Fruit fly (Drosophila melanogaster) ovary, adult (tissue): ENCODE results near the gene CG33928.
A peak's percentile ranks its signal among the peaks of the same experiment; 100 is the strongest.

Experiments used
- CG17801 ChIP-seq: fragments of 200-800 bp; optimal IDR thresholded peaks from 2 replicates; lab custom pipeline; 2019; ENCODE audit warnings: missing biosample characterization, mild to moderate bottlenecking, missing genetic modification characterization, moderate library complexity; ENCODE audit not compliant: partially characterized antibody

CG33928 gene

dm6 chr2L:17436500-17436899, at the start of gene CG33928:
Gene CG33928 (minus strand): TSS chr2L:17436600.
- TF ChIP-seq CG17801 = no peak

dm6 chr2L:17485457-17485856, 49.1 kb upstream of the CG33928 start, which contains the start of the genes CG43221 and CG43645:
Gene CG43221 (plus strand): TSS chr2L:17485757.
Gene CG43645 (plus strand): TSS chr2L:17485757.
- TF ChIP-seq CG17801 = no peak

dm6 chr2L:17484174-17484573, 47.8 kb upstream of the CG33928 start, which contains the start of the genes GCS2beta and CG5131:
Gene GCS2beta (minus strand): TSS chr2L:17484307.
Gene CG5131 (plus strand): TSS chr2L:17484501.
- TF ChIP-seq CG17801 = peak; percentile 84

- TF ChIP-seq CG17801 = peak; percentile 96
Measured at dm6 chr2L:17480943-17481580, 44.7 kb upstream of the CG33928 start, which contains the start of the genes fws and Lamtor3. Gene fws (minus strand): TSS chr2L:17481029. Gene Lamtor3 (plus strand): TSS chr2L:17481231.

- TF ChIP-seq CG17801 = peak; percentile 15
Measured at dm6 chr2L:17477710-17478109, 41.3 kb upstream of the CG33928 start, which contains the start of gene cass. Gene cass (minus strand): TSS chr2L:17477888.

- TF ChIP-seq CG17801 = no peak
Measured at dm6 chr2L:17472582-17473524, 36.5 kb upstream of the CG33928 start, which contains the start of gene BicD. Gene BicD (minus strand): TSS chr2L:17473215.

dm6 chr2L:17471524-17471923, 35.1 kb upstream of the CG33928 start, which contains the start of gene Sgt:
Gene Sgt (plus strand): TSS chr2L:17471603.
- no peak for TF ChIP-seq CG17801

dm6 chr2L:17470630-17471029, 34.2 kb upstream of the CG33928 start:
- TF ChIP-seq CG17801 = no peak

- TF ChIP-seq CG17801 = no peak
Measured at dm6 chr2L:17466950-17467349, 30.6 kb upstream of the CG33928 start.

dm6 chr2L:17465915-17466677, 29.7 kb upstream of the CG33928 start:
- no peak for TF ChIP-seq CG17801

dm6 chr2L:17457944-17458343, 21.5 kb upstream of the CG33928 start, which contains the start of gene CG18563:
Gene CG18563 (minus strand): TSS chr2L:17458044.
- no peak for TF ChIP-seq CG17801

dm6 chr2L:17455823-17456222, 19.4 kb upstream of the CG33928 start, which contains the start of gene SPH93:
Gene SPH93 (minus strand): TSS chr2L:17455923.
- TF ChIP-seq CG17801 = no peak

- no peak for TF ChIP-seq CG17801
Measured at dm6 chr2L:17452624-17453023, 16.2 kb upstream of the CG33928 start, which contains the start of gene CG5050. Gene CG5050 (plus strand): TSS chr2L:17452924.

dm6 chr2L:17452084-17452483, 15.7 kb upstream of the CG33928 start:
- TF ChIP-seq CG17801 = no peak

- TF ChIP-seq CG17801 = peak; percentile 19
Measured at dm6 chr2L:17450505-17451415, 14.4 kb upstream of the CG33928 start.
